Worm (Caenorhabditis elegans) whole organism, L3 larva: Measurements from ENCODE around the gene Y69H2.1.

ENCODE experiments used
- R02D3.7 ChIP-seq: fragments of 150-350 bp; optimal IDR thresholded peaks from 2 replicates; lab custom pipeline; 2014; ENCODE audit warnings: missing biosample characterization, missing genetic modification characterization
- ZK546.5 ChIP-seq: sonication (generic microtip); optimal IDR thresholded peaks from 2 replicates; lab custom pipeline; 2017; ENCODE audit warnings: missing biosample characterization, missing genetic modification characterization
- aly-2 ChIP-seq: fragments of 150-350 bp; optimal IDR thresholded peaks from 2 replicates; lab custom pipeline; 2014; ENCODE audit warnings: missing biosample characterization, missing genetic modification characterization
- ceh-16 ChIP-seq: sonication (generic microtip); optimal IDR thresholded peaks from 2 replicates; lab custom pipeline; 2017; ENCODE audit warnings: missing biosample characterization, missing genetic modification characterization
- ceh-28 ChIP-seq: fragments of 150-350 bp; optimal IDR thresholded peaks from 2 replicates; lab custom pipeline; 2014; ENCODE audit warnings: missing biosample characterization, missing genetic modification reagents, missing genetic modification characterization
- ceh-82 ChIP-seq: fragments of 150-350 bp; optimal IDR thresholded peaks from 2 replicates; lab custom pipeline; 2014; ENCODE audit warnings: missing biosample characterization, missing genetic modification characterization
- daf-12 ChIP-seq: fragments of 150-350 bp; optimal IDR thresholded peaks from 2 replicates; lab custom pipeline; 2014; ENCODE audit warnings: missing biosample characterization, missing genetic modification reagents, missing genetic modification characterization
- egl-27 ChIP-seq: sonication (generic microtip); optimal IDR thresholded peaks from 4 replicates; lab custom pipeline; 2017; ENCODE audit warnings: missing biosample characterization, missing genetic modification reagents, missing genetic modification characterization
- egl-5 ChIP-seq: fragments of 150-350 bp; optimal IDR thresholded peaks from 2 replicates; lab custom pipeline; 2017; ENCODE audit warnings: missing biosample characterization, missing genetic modification reagents, missing genetic modification characterization, inconsistent platforms
- elt-1 ChIP-seq: fragments of 150-350 bp; optimal IDR thresholded peaks from 2 replicates; lab custom pipeline; 2014; ENCODE audit warnings: missing biosample characterization, missing genetic modification characterization
- elt-2 ChIP-seq: sonication (generic microtip); optimal IDR thresholded peaks from 2 replicates; lab custom pipeline; 2016; ENCODE audit warnings: missing genetic modification reagents, mild to moderate bottlenecking, missing genetic modification characterization, missing compliant biosample characterization
- elt-3 ChIP-seq, 3 experiments: fragments of 150-350 bp in 1 of 3; sonication (generic microtip) in 2 of 3; optimal IDR thresholded peaks; 2 replicates in 2 of 3; 4 replicates in 1 of 3; lab custom pipeline; 2014 to 2017; ENCODE audit warnings: missing biosample characterization in 3 of 3, missing genetic modification characterization in 3 of 3
- eor-1 ChIP-seq, 2 experiments: fragments of 150-350 bp; optimal IDR thresholded peaks; 2 replicates each; lab custom pipeline; 2014 to 2018; ENCODE audit warnings: missing biosample characterization in 2 of 2, missing genetic modification characterization in 2 of 2
- fkh-10 ChIP-seq: sonication (generic microtip); optimal IDR thresholded peaks from 2 replicates; lab custom pipeline; 2017; ENCODE audit warnings: missing biosample characterization, missing genetic modification reagents, missing genetic modification characterization
- fkh-2 ChIP-seq: fragments of 150-350 bp; optimal IDR thresholded peaks from 2 replicates; lab custom pipeline; 2014; ENCODE audit warnings: missing biosample characterization, missing genetic modification reagents, missing genetic modification characterization
- hmg-11 ChIP-seq: sonication (generic microtip); optimal IDR thresholded peaks from 2 replicates; lab custom pipeline; 2016; ENCODE audit warnings: missing genetic modification characterization, missing compliant biosample characterization
- jun-1 ChIP-seq: fragments of 150-350 bp; optimal IDR thresholded peaks from 2 replicates; lab custom pipeline; 2014; ENCODE audit warnings: missing biosample characterization, missing genetic modification reagents, missing genetic modification characterization
- lin-15B ChIP-seq: fragments of 150-350 bp; optimal IDR thresholded peaks from 2 replicates; lab custom pipeline; 2014; ENCODE audit warnings: missing biosample characterization, missing genetic modification characterization
- lin-39 ChIP-seq: fragments of 150-350 bp; optimal IDR thresholded peaks from 2 replicates; lab custom pipeline; 2018; ENCODE audit warnings: missing biosample characterization, missing genetic modification reagents, missing genetic modification characterization
- lsy-12 ChIP-seq: sonication (generic microtip); optimal IDR thresholded peaks from 2 replicates; lab custom pipeline; 2016; ENCODE audit warnings: mild to moderate bottlenecking, missing genetic modification characterization, missing compliant biosample characterization
- mdl-1 ChIP-seq: fragments of 150-350 bp; optimal IDR thresholded peaks from 2 replicates; lab custom pipeline; 2014; ENCODE audit warnings: missing biosample characterization, missing genetic modification characterization
- mml-1 ChIP-seq: fragments of 150-350 bp; sonication (generic microtip); optimal IDR thresholded peaks from 3 replicates; lab custom pipeline; 2014; ENCODE audit warnings: missing biosample characterization, missing genetic modification characterization
- nhr-23 ChIP-seq: fragments of 150-350 bp; optimal IDR thresholded peaks from 2 replicates; lab custom pipeline; 2014; ENCODE audit warnings: missing biosample characterization, missing genetic modification reagents, missing genetic modification characterization
- nhr-28 ChIP-seq: fragments of 150-350 bp; optimal IDR thresholded peaks from 2 replicates; lab custom pipeline; 2014; ENCODE audit warnings: missing biosample characterization, missing genetic modification characterization
- nhr-67 ChIP-seq: fragments of 150-350 bp; optimal IDR thresholded peaks from 2 replicates; lab custom pipeline; 2014; ENCODE audit warnings: missing biosample characterization, missing genetic modification characterization
- nhr-76 ChIP-seq: fragments of 150-350 bp; sonication (generic microtip); optimal IDR thresholded peaks from 5 replicates; lab custom pipeline; 2014; ENCODE audit warnings: missing biosample characterization, missing genetic modification characterization
- nhr-77 ChIP-seq: fragments of 150-350 bp; optimal IDR thresholded peaks from 2 replicates; lab custom pipeline; 2014; ENCODE audit warnings: missing biosample characterization, missing genetic modification characterization
- pha-4 ChIP-seq: fragments of 150-350 bp; optimal IDR thresholded peaks from 2 replicates; lab custom pipeline; 2014; ENCODE audit warnings: missing biosample characterization, missing genetic modification reagents, missing genetic modification characterization
- pqm-1 ChIP-seq: fragments of 150-350 bp; optimal IDR thresholded peaks from 2 replicates; lab custom pipeline; 2017; ENCODE audit warnings: missing biosample characterization, missing genetic modification characterization, inconsistent platforms
- sea-2 ChIP-seq: fragments of 150-350 bp; sonication (generic microtip); optimal IDR thresholded peaks from 4 replicates; lab custom pipeline; 2014; ENCODE audit warnings: missing biosample characterization, missing genetic modification reagents, missing genetic modification characterization
- skn-1 ChIP-seq: fragments of 150-350 bp; optimal IDR thresholded peaks from 2 replicates; lab custom pipeline; 2014; ENCODE audit warnings: missing biosample characterization, missing genetic modification characterization
- snpc-4 ChIP-seq: fragments of 150-350 bp; optimal IDR thresholded peaks from 2 replicates; lab custom pipeline; 2014; ENCODE audit warnings: missing biosample characterization, missing genetic modification characterization
- tbx-2 ChIP-seq: sonication (generic microtip); optimal IDR thresholded peaks from 2 replicates; lab custom pipeline; 2016; ENCODE audit warnings: mild to moderate bottlenecking, missing genetic modification characterization, missing compliant biosample characterization
- unc-39 ChIP-seq: sonication (generic microtip); optimal IDR thresholded peaks from 4 replicates; lab custom pipeline; 2017; ENCODE audit warnings: missing biosample characterization, missing genetic modification characterization
- unc-62 ChIP-seq: fragments of 150-350 bp; sonication (generic microtip); optimal IDR thresholded peaks from 4 replicates; lab custom pipeline; 2014; ENCODE audit warnings: missing biosample characterization, missing genetic modification reagents, missing genetic modification characterization
- zag-1 ChIP-seq: fragments of 150-350 bp; optimal IDR thresholded peaks from 2 replicates; lab custom pipeline; 2014; ENCODE audit warnings: missing biosample characterization, missing genetic modification characterization
- ztf-11 ChIP-seq: fragments of 150-350 bp; optimal IDR thresholded peaks from 2 replicates; lab custom pipeline; 2014; ENCODE audit warnings: missing biosample characterization, missing genetic modification characterization
- ztf-4 ChIP-seq: fragments of 150-350 bp; optimal IDR thresholded peaks from 2 replicates; lab custom pipeline; 2014; ENCODE audit warnings: missing biosample characterization, missing genetic modification characterization

The Y69H2.1 gene

ce11 chrV:18658914-18659313 is 36.6 kb upstream of the Y69H2.1 start:
- TF ChIP-seq pha-4 (no peak), ztf-11 (tag; lab: Kevin White, UChicago) (no peak), unc-62 (GFP tag; lab: Kevin White, UChicago) (no peak), mml-1 (no peak), ceh-82 (tag; lab: Kevin White, UChicago) (no peak), zag-1 (no peak), lin-15B (no peak), elt-1 (no peak), ZK546.5 (tag; lab: Kevin White, UChicago) (no peak), elt-3 (tag; optimal IDR thresholded peaks at IDR 0.05; lab: Kevin White, UChicago) (no peak), mdl-1 (tag; lab: Kevin White, UChicago) (no peak), snpc-4 (no peak), pqm-1 (tag; lab: Kevin White, UChicago) (no peak), aly-2 (tag; lab: Kevin White, UChicago) (no peak), nhr-77 (tag; lab: Kevin White, UChicago) (no peak), hmg-11 (tag; lab: Kevin White, UChicago) (no peak), jun-1 (tag; lab: Kevin White, UChicago) (no peak), ceh-28 (tag; lab: Kevin White, UChicago) (no peak), R02D3.7 (no peak), egl-5 (tag; lab: Kevin White, UChicago) (no peak)
- TF ChIP-seq, all 47 proteins: peak for 0

ce11 chrV:18657391-18657790 is 35.0 kb upstream of the Y69H2.1 start:
- no peak for TF ChIP-seq R02D3.7
- TF ChIP-seq lsy-12 (tag; lab: Kevin White, UChicago): no peak
- no peak for TF ChIP-seq daf-12 (tag; lab: Kevin White, UChicago)
- no peak for TF ChIP-seq hmg-11 (tag; lab: Kevin White, UChicago)
- TF ChIP-seq jun-1 (tag; lab: Kevin White, UChicago): no peak
- TF ChIP-seq elt-1: no peak
- no peak for TF ChIP-seq unc-62 (GFP tag; lab: Kevin White, UChicago)
- TF ChIP-seq ceh-82 (tag; lab: Kevin White, UChicago): no peak
- TF ChIP-seq sea-2: no peak
- no peak for TF ChIP-seq unc-39 (tag; lab: Kevin White, UChicago)
- no peak for TF ChIP-seq ZK546.5 (tag; lab: Kevin White, UChicago)
- TF ChIP-seq nhr-23 (tag; lab: Kevin White, UChicago): no peak
- TF ChIP-seq ztf-11 (tag; lab: Kevin White, UChicago): no peak
- TF ChIP-seq ztf-4 (tag; lab: Kevin White, UChicago): no peak
- TF ChIP-seq skn-1: no peak
- no peak for TF ChIP-seq zag-1

- TF ChIP-seq elt-3 (tag; optimal IDR thresholded peaks at IDR 0.05; lab: Kevin White, UChicago): no peak
- no peak for TF ChIP-seq R02D3.7
- no peak for TF ChIP-seq ceh-28 (tag; lab: Kevin White, UChicago)
- no peak for TF ChIP-seq egl-27 (tag; lab: Kevin White, UChicago)
- no peak for TF ChIP-seq nhr-76 (tag; lab: Kevin White, UChicago)
- TF ChIP-seq daf-12 (tag; lab: Kevin White, UChicago): no peak
- no peak for TF ChIP-seq elt-2
- TF ChIP-seq ZK546.5 (tag; lab: Kevin White, UChicago): no peak
- no peak for TF ChIP-seq nhr-67 (tag; lab: Kevin White, UChicago)
- TF ChIP-seq egl-5 (tag; lab: Kevin White, UChicago): no peak
- TF ChIP-seq nhr-77 (tag; lab: Kevin White, UChicago): no peak
- no peak for TF ChIP-seq fkh-10 (GFP tag; lab: Kevin White, UChicago)
- TF ChIP-seq mml-1: no peak
- no peak for TF ChIP-seq lin-39 (tag; lab: Kevin White, UChicago)
- TF ChIP-seq aly-2 (tag; lab: Kevin White, UChicago): no peak
- no peak for TF ChIP-seq nhr-28 (tag; lab: Kevin White, UChicago)
- TF ChIP-seq fkh-2 (tag; lab: Kevin White, UChicago): no peak
- no peak for TF ChIP-seq tbx-2 (tag; lab: Kevin White, UChicago)
- TF ChIP-seq ceh-16: no peak
These were observed 34.0 kb upstream of the Y69H2.1 start for ce11 chrV:18656363-18656762.

ce11 chrV:18650043-18650442 is 27.7 kb upstream of the Y69H2.1 start, which contains the start of gene egas-2:
TSS of gene egas-2 (plus strand) at chrV:18650343.
- TF ChIP-seq sea-2 (no peak), pha-4 (no peak), egl-5 (tag; lab: Kevin White, UChicago) (no peak), eor-1 (tag; optimal IDR thresholded peaks at IDR 0.05; lab: Kevin White, UChicago) (no peak), ztf-4 (tag; lab: Kevin White, UChicago) (no peak), nhr-28 (tag; lab: Kevin White, UChicago) (no peak), nhr-77 (tag; lab: Kevin White, UChicago) (no peak), jun-1 (tag; lab: Kevin White, UChicago) (no peak), elt-2 (no peak), snpc-4 (no peak), lsy-12 (tag; lab: Kevin White, UChicago) (no peak)
- TF ChIP-seq, all 47 proteins: peak for 0
